Worm (Caenorhabditis elegans): ENCODE results near the gene T24C2.3.

Gene T24C2.3

DNA sequence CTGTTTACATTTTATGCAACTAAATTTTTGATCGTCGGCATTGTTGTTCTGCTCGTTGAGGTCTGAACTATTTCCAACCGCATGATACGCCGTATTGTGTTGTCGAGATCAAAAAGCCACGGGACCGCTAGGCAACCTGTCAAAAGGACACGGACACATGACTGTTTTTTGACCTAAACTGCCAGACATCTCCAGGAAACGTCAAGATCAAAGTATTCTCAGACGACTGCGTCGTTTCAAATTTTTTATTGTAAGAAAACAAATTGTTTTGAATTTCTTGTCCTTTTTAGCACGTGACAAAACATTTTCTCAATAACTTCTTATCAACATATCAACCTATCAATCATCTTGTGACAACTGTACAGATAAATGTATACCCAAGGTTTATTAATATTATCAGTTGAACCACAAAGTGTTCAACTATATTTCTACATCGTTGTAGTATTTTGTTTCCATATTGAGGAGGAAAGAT is 41.2 kb upstream of the T24C2.3 start (continued):
- TF ChIP-seq cey-2 (tag; optimal IDR thresholded peaks at IDR 0.05; ENCODE audit: borderline replicate concordance, insufficient read depth) (peak; percentile 24), mdl-1 (tag; optimal IDR thresholded peaks at IDR 0.05) (peak in 1 of 2 experiments; percentile 81), gei-8 (GFP tag; optimal IDR thresholded peaks at IDR 0.05) (peak; percentile 77), spr-3 (GFP tag; optimal IDR thresholded peaks at IDR 0.05) (no peak), madf-5 (GFP tag; IDR thresholded peaks at IDR 0.05) (no peak), lsy-2 (tag; optimal IDR thresholded peaks at IDR 0.05) (peak in 1 of 2 experiments; percentile 49), dpl-1 (GFP tag; optimal IDR thresholded peaks at IDR 0.05) (peak; percentile 12), php-3 (GFP tag; IDR thresholded peaks at IDR 0.05) (peak; percentile 97), unc-62 (GFP tag; optimal IDR thresholded peaks at IDR 0.05 in 1 of 2) (peak; percentile 57 to 99), unc-62 (tag; optimal IDR thresholded peaks at IDR 0.05) (no peak), mxl-2 (GFP tag; conservative IDR thresholded peaks at IDR 0.05) (no peak), lim-7 (GFP tag; IDR thresholded peaks at IDR 0.05) (no peak), daf-19 (GFP tag; conservative IDR thresholded peaks at IDR 0.05) (no peak), zip-2 (tag; optimal IDR thresholded peaks at IDR 0.05) (no peak), ceh-20 (GFP tag; IDR thresholded peaks at IDR 0.05) (peak; percentile 96), vab-7 (GFP tag; IDR thresholded peaks at IDR 0.05) (no peak), skn-1 (tag; optimal IDR thresholded peaks at IDR 0.05) (no peak), mep-1 (tag; optimal IDR thresholded peaks at IDR 0.05) (peak; percentile 80), F44E2.7 (GFP tag; IDR thresholded peaks at IDR 0.05) (no peak), daf-16 (GFP tag; optimal IDR thresholded peaks at IDR 0.05) (peak in 1 of 2 experiments; percentile 54), daf-16 (tag; optimal IDR thresholded peaks at IDR 0.05) (peak; percentile 95), unc-39 (tag; optimal IDR thresholded peaks at IDR 0.05) (no peak), mxl-3 (GFP tag; optimal IDR thresholded peaks at IDR 0.05) (peak; percentile 43), R02D3.7 (tag; optimal IDR thresholded peaks at IDR 0.05) (no peak), daf-12 (tag; optimal IDR thresholded peaks at IDR 0.05) (no peak), T26A8.4 (GFP tag; IDR thresholded peaks at IDR 0.05) (no peak), mdt-29 (GFP tag; IDR thresholded peaks at IDR 0.05) (0 out of 2 replicates have a peak, but pooled peaks have one; percentile 63), aha-1 (tag) (peak; percentile 90), spr-1 (tag; optimal IDR thresholded peaks at IDR 0.05) (peak; percentile 19), T20F7.1 (GFP tag; optimal IDR thresholded peaks at IDR 0.05) (peak; percentile 80)

DNA sequence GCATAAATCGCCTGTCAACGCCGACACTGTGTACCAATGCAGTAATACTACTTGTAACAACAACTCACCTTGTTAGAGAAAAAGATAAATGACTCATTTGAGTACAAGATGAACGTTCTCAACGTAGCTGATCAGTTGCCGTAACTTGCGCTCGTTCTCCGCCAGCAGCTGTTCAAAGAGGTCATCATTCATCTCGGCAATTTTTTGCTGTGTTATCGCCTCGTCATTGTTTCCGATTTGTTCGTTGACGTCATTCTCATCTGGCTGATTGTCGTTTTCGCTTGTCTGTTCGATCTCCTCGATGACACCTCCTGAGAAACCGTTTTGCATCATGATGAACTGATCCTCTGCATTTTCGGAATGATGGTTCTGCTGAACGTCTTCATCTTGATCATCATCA is 40.0 kb upstream of the T24C2.3 start:
- TF ChIP-seq mdt-29 (GFP tag; IDR thresholded peaks at IDR 0.05) (no peak), hlh-30 (tag; optimal IDR thresholded peaks at IDR 0.05; ENCODE audit: insufficient read depth) (peak; percentile 25), lsy-2 (tag; optimal IDR thresholded peaks at IDR 0.05) (peak in 1 of 2 experiments; percentile 3), hlh-11 (tag; optimal IDR thresholded peaks at IDR 0.05) (peak; percentile 69), nhr-28 (tag; optimal IDR thresholded peaks at IDR 0.05) (peak; percentile 31), tra-1 (GFP tag; IDR thresholded peaks at IDR 0.05) (peak; percentile 58; the same call in 1 of the 2 replicates), lin-13 (GFP tag; optimal IDR thresholded peaks at IDR 0.05) (no peak), daf-16 (GFP tag; optimal IDR thresholded peaks at IDR 0.05) (peak in 1 of 2 experiments; percentile 56), daf-16 (tag; optimal IDR thresholded peaks at IDR 0.05) (no peak), unc-62 (GFP tag; optimal IDR thresholded peaks at IDR 0.05 in 1 of 2) (peak in 1 of 2 experiments; percentile 19), unc-62 (tag; optimal IDR thresholded peaks at IDR 0.05) (no peak), dmd-6 (GFP tag; IDR thresholded peaks at IDR 0.05) (peak; percentile 52), mxl-3 (GFP tag; optimal IDR thresholded peaks at IDR 0.05) (peak; percentile 7), lin-29 (GFP tag; IDR thresholded peaks at IDR 0.05) (no peak), nhr-48 (tag; optimal IDR thresholded peaks at IDR 0.05) (peak; percentile 18)

Data from whole organism, L4 larva.